Fruit fly (Drosophila melanogaster): ENCODE results near the gene CG8260.
A peak's percentile ranks its signal among the peaks of the same experiment; 100 is the strongest.

The CG8260 gene

DNA sequence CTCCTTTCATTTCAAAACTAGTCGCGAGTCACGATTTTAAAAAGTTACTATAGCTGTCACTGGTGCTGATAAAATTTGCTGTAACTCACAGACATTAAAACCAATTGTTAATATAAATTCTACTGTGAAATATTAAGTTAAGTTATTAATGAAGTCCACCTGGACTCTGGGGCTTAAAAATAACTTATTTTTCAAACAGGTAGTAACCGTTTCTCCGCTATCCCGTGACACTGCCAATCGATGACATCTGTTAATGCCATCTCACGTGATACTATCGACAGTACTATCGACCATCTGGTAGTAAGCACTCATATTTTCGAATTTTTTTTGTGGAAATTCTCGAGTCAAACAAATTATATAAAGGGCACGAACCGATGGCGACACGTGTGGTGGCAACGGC is 22.1 kb upstream of the CG8260 start, which contains the start of the genes CG12379 and MagR (continued):
- TF ChIP-seq Blimp-1 (GFP tag; optimal IDR thresholded peaks at IDR 0.05) (no peak), Dref (GFP tag; IDR thresholded peaks at IDR 0.05) (peak; percentile 69), Side (GFP tag; optimal IDR thresholded peaks at IDR 0.05) (peak; percentile 62), Drgx (GFP tag; IDR thresholded peaks at IDR 0.05) (no peak), CG3847 (GFP tag; IDR thresholded peaks at IDR 0.05) (peak; percentile 71), NC2α (GFP tag; optimal IDR thresholded peaks at IDR 0.05) (no peak), Antp (GFP tag; optimal IDR thresholded peaks at IDR 0.05) (peak; percentile 51), psq (GFP tag; optimal IDR thresholded peaks at IDR 0.05) (no peak), CG6791 (GFP tag; IDR thresholded peaks at IDR 0.05; ENCODE audit: partially characterized antibody) (peak; percentile 67; the same call in 2 of the 3 replicates), fru (optimal IDR thresholded peaks at IDR 0.05) (no peak), zen (tag; optimal IDR thresholded peaks at IDR 0.05) (peak; percentile 50), CG32772 (GFP tag; IDR thresholded peaks at IDR 0.05) (peak; percentile 53; the same call in 1 of the 2 replicates), Fer2 (tag; optimal IDR thresholded peaks at IDR 0.05) (peak; percentile 57), CG1024 (GFP tag; IDR thresholded peaks at IDR 0.05) (no peak), p53 (GFP tag; optimal IDR thresholded peaks at IDR 0.05) (no peak), CG8924 (tag; optimal IDR thresholded peaks at IDR 0.05) (peak; percentile 48), CG3838 (GFP tag; optimal IDR thresholded peaks at IDR 0.05) (no peak), Sox100B (GFP tag; optimal IDR thresholded peaks at IDR 0.05) (no peak), Rx (GFP tag; IDR thresholded peaks at IDR 0.05) (no peak), CG8089 (GFP tag; optimal IDR thresholded peaks at IDR 0.05) (no peak), C15 (GFP tag; IDR thresholded peaks at IDR 0.05) (no peak), GATAe (GFP tag; conservative IDR thresholded peaks at IDR 0.05) (no peak), CG10321 (GFP tag; IDR thresholded peaks at IDR 0.05) (no peak), dati (GFP tag; IDR thresholded peaks at IDR 0.05) (no peak), CG42726 (GFP tag; IDR thresholded peaks at IDR 0.05; ENCODE audit: partially characterized antibody) (peak; percentile 62; the same call in 1 of the 2 replicates), vfl (GFP tag; optimal IDR thresholded peaks at IDR 0.05) (peak; percentile 31), CG17361 (GFP tag; IDR thresholded peaks at IDR 0.05) (peak; percentile 83), ATbp (GFP tag; optimal IDR thresholded peaks at IDR 0.05) (no peak), CG34224 (GFP tag; IDR thresholded peaks at IDR 0.05; ENCODE audit: partially characterized antibody) (peak; percentile 71), Taf1 (GFP tag; IDR thresholded peaks at IDR 0.05) (peak; percentile 30; the same call in 1 of the 2 replicates), CG4707 (GFP tag; optimal IDR thresholded peaks at IDR 0.05) (no peak), HmgD (GFP tag; optimal IDR thresholded peaks at IDR 0.05) (peak; percentile 9), crp (GFP tag; optimal IDR thresholded peaks at IDR 0.05) (peak; percentile 25 to 82), Deaf1 (tag; optimal IDR thresholded peaks at IDR 0.05) (peak; percentile 30), CG4617 (GFP tag; optimal IDR thresholded peaks at IDR 0.05; ENCODE audit: borderline replicate concordance) (peak; percentile 42), h (optimal IDR thresholded peaks at IDR 0.05) (no peak), sens (GFP tag) (peak; percentile 93), emc (GFP tag; optimal IDR thresholded peaks at IDR 0.05) (peak; percentile 9), CG17385 (GFP tag; optimal IDR thresholded peaks at IDR 0.05) (peak; percentile 61), Asciz (GFP tag; optimal IDR thresholded peaks at IDR 0.05) (no peak), ro (GFP tag; IDR thresholded peaks at IDR 0.05) (0 out of 2 replicates have a peak, but pooled peaks have one; percentile 14), CG13287 (GFP tag; IDR thresholded peaks at IDR 0.05; ENCODE audit: partially characterized antibody) (peak; percentile 78), Xrp1 (GFP tag; IDR thresholded peaks at IDR 0.05) (peak; percentile 35; the same call in 1 of the 2 replicates), CG6854 (GFP tag; optimal IDR thresholded peaks at IDR 0.05) (no peak), dimm (GFP tag; IDR thresholded peaks at IDR 0.05) (no peak), peb (GFP tag; IDR thresholded peaks at IDR 0.05) (no peak), ewg (GFP tag; optimal IDR thresholded peaks at IDR 0.05) (no peak), nerfin-1 (tag; optimal IDR thresholded peaks at IDR 0.05) (peak; percentile 79), CG2678 (tag; optimal IDR thresholded peaks at IDR 0.05) (no peak), lab (GFP tag; optimal IDR thresholded peaks at IDR 0.05) (no peak), Optix (GFP tag; IDR thresholded peaks at IDR 0.05) (no peak), Awh (GFP tag; IDR thresholded peaks at IDR 0.05) (no peak)
